Fruit fly (Drosophila melanogaster): Measurements from ENCODE around the gene Invadolysin.
A peak's percentile ranks its signal among the peaks of the same experiment; 100 is the strongest.

The Invadolysin gene

DNA sequence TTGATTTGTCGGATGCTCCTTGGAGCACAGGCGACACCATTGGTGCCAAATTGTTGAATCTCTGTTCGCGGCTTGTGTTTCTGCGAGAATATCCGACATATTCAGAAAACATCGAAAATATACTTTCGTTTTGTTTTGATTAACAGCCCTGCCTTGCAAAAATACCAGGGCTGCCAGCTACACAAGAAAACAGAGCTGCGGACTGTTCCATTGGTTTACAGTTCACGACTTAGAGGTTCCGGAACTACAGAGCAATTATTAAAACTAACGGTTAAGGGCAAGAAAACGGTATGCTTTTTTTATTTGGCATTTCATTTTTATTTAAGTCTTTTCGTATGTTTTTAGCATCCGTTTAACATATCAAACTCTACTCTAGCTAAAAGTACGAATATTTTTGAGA lies 16.7 kb downstream of the Invadolysin start, which contains the start of gene CG6254:
Gene CG6254, minus strand, starts transcription at position 169 of the 400 bp plus-strand sequence.
- peak; percentile 65 for TF ChIP-seq bab1 (GFP tag; optimal IDR thresholded peaks at IDR 0.05)
- no peak for TF ChIP-seq Mnt (GFP tag; optimal IDR thresholded peaks at IDR 0.05)
- peak; percentile 25 for TF ChIP-seq Crg-1 (GFP tag; optimal IDR thresholded peaks at IDR 0.05)
- peak; percentile 22 for TF ChIP-seq pad (GFP tag; optimal IDR thresholded peaks at IDR 0.05)
- peak; percentile 27 for TF ChIP-seq CG7045 (GFP tag; optimal IDR thresholded peaks at IDR 0.05)
- peak; percentile 62 for TF ChIP-seq toe (GFP tag; optimal IDR thresholded peaks at IDR 0.05)
- peak; percentile 38 for TF ChIP-seq CG33017 (tag; optimal IDR thresholded peaks at IDR 0.05)
- TF ChIP-seq ovo (GFP tag; optimal IDR thresholded peaks at IDR 0.05) = peak; percentile 88
- TF ChIP-seq CG5204 (GFP tag; optimal IDR thresholded peaks at IDR 0.05) = peak; percentile 20
- TF ChIP-seq CG7101 (tag; optimal IDR thresholded peaks at IDR 0.05) = peak; percentile 41
- no peak for TF ChIP-seq cnc (optimal IDR thresholded peaks at IDR 0.05)
- TF ChIP-seq CG14711 (tag; optimal IDR thresholded peaks at IDR 0.05) = peak; percentile 43
- no peak for TF ChIP-seq cic (GFP tag; optimal IDR thresholded peaks at IDR 0.05)
- TF ChIP-seq CG1620 (GFP tag; optimal IDR thresholded peaks at IDR 0.05) = peak; percentile 13
- no peak for TF ChIP-seq kay (GFP tag; ENCODE audit: borderline replicate concordance)

DNA sequence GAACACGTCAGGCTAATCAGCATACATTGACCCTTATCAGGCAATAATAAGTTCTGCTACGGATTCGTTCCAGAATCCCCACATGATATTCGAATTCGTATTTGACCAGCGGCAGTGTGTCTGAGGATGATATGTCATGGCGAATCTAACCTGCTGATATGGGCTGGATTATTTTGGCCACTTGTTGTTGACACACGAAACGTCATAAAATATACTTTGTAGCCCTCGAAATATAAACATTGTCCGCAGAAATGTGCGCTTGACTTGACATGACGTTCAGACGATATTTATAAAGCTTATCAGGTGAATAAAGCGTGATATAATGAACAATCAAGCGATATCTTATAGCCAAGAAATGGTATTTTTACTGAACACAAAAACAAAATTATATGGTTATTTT lies 21.9 kb downstream of the Invadolysin start:
- TF ChIP-seq CG7045 (GFP tag; optimal IDR thresholded peaks at IDR 0.05) (no peak), Hr96 (GFP tag; optimal IDR thresholded peaks at IDR 0.05) (peak; percentile 29), cnc (optimal IDR thresholded peaks at IDR 0.05) (no peak), cic (GFP tag; optimal IDR thresholded peaks at IDR 0.05) (peak; percentile 29), Mnt (GFP tag; optimal IDR thresholded peaks at IDR 0.05) (peak; percentile 43), bab1 (GFP tag; optimal IDR thresholded peaks at IDR 0.05) (no peak), CG7101 (tag; optimal IDR thresholded peaks at IDR 0.05) (peak; percentile 26), CG14711 (tag; optimal IDR thresholded peaks at IDR 0.05) (peak; percentile 16), Crg-1 (GFP tag; optimal IDR thresholded peaks at IDR 0.05) (no peak), CG11617 (GFP tag; optimal IDR thresholded peaks at IDR 0.05) (peak; percentile 35), CG5204 (GFP tag; optimal IDR thresholded peaks at IDR 0.05) (no peak), CG12768 (GFP tag; optimal IDR thresholded peaks at IDR 0.05) (peak; percentile 27), kay (GFP tag; ENCODE audit: borderline replicate concordance) (peak; percentile 77)

dm6 chr3R:10167280-10167679 lies 22.8 kb downstream of the Invadolysin start:
- no peak for TF ChIP-seq tj (GFP tag; optimal IDR thresholded peaks at IDR 0.05)
- TF ChIP-seq kay (GFP tag; ENCODE audit: borderline replicate concordance) = peak; percentile 86
- TF ChIP-seq CG11617 (GFP tag; optimal IDR thresholded peaks at IDR 0.05) = no peak
- no peak for TF ChIP-seq CG1620 (GFP tag; optimal IDR thresholded peaks at IDR 0.05)

DNA sequence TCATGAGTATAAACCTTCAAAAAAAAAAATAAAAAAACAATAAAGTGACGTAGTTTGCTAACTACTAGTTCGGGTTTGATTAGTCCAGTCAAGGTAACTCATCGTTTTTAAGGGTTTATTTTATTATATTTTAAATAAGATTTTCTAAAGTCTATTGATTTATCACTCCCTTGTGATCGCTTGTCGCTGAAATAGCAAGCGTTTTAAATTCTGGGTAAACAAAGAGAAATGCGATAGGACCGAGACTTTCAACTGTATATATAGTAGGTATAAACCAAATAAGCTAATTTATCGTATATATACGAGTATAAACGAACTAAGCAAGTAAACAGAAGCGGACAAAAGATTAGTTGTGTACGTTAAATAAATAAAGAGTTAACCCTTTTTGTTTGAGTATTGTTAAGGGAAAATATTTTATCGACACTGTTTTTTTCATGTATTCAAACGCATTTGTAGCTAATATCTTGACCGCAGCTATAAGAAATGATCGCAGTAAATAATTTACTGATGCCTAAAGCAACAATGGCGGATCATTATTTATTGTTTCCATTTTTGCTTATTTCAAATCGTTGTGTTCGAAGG lies 24.1 kb downstream of the Invadolysin start:
- TF ChIP-seq CG5204 (GFP tag; optimal IDR thresholded peaks at IDR 0.05) (peak; percentile 41), CG14711 (tag; optimal IDR thresholded peaks at IDR 0.05) (peak; percentile 72), CG1620 (GFP tag; optimal IDR thresholded peaks at IDR 0.05) (peak; percentile 68), ovo (GFP tag; optimal IDR thresholded peaks at IDR 0.05) (peak; percentile 78), cic (GFP tag; optimal IDR thresholded peaks at IDR 0.05) (peak; percentile 65), Crg-1 (GFP tag; optimal IDR thresholded peaks at IDR 0.05) (peak; percentile 92), toe (GFP tag; optimal IDR thresholded peaks at IDR 0.05) (peak; percentile 70), pad (GFP tag; optimal IDR thresholded peaks at IDR 0.05) (peak; percentile 66), CG7101 (tag; optimal IDR thresholded peaks at IDR 0.05) (peak; percentile 87), CG7045 (GFP tag; optimal IDR thresholded peaks at IDR 0.05) (peak; percentile 86), CG12768 (GFP tag; optimal IDR thresholded peaks at IDR 0.05) (peak; percentile 91), bab1 (GFP tag; optimal IDR thresholded peaks at IDR 0.05) (peak; percentile 52), CG11617 (GFP tag; optimal IDR thresholded peaks at IDR 0.05) (peak; percentile 70), CG33017 (tag; optimal IDR thresholded peaks at IDR 0.05) (peak; percentile 85), Mnt (GFP tag; optimal IDR thresholded peaks at IDR 0.05) (peak; percentile 16), cnc (optimal IDR thresholded peaks at IDR 0.05) (no peak), Clk (GFP tag; optimal IDR thresholded peaks at IDR 0.05) (peak; percentile 56), Hr96 (GFP tag; optimal IDR thresholded peaks at IDR 0.05) (peak; percentile 33), tj (GFP tag; optimal IDR thresholded peaks at IDR 0.05) (no peak), kay (GFP tag; ENCODE audit: borderline replicate concordance) (peak; percentile 95)

dm6 chr3R:10169124-10169766 lies 24.8 kb downstream of the Invadolysin start:
- TF ChIP-seq tj (GFP tag; optimal IDR thresholded peaks at IDR 0.05) (peak; percentile 66), kay (GFP tag; ENCODE audit: borderline replicate concordance) (peak; percentile 80), CG12768 (GFP tag; optimal IDR thresholded peaks at IDR 0.05) (no peak), cnc (optimal IDR thresholded peaks at IDR 0.05) (no peak), bab1 (GFP tag; optimal IDR thresholded peaks at IDR 0.05) (no peak)

DNA sequence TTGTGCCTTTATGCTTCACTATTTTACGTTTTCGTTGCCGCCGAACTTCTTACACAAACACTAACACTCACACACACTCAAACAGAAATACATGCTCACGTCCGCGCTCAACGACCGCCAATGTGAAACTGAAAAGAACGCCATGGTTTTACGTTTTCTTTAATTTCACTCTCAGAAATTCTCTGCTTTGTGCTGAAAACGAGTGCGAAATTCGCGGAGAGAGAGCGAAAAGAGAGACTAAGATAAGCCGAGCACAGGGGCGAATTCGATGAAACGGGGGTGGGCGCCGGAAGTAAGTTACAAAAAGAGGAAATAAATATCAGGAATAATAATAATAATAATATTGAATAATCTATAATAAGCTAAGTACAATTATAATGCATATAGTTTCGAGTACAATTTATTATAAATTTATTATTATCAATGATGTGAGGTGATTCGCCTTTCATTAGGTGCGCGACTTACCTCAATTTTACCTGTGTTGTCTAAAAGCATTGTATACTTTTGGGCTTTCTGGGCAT lies 25.9 kb downstream of the Invadolysin start, which contains the start of gene Best1:
Gene Best1, minus strand, starts transcription at position 132 of the 521 bp plus-strand sequence.
- TF ChIP-seq CG12768 (GFP tag; optimal IDR thresholded peaks at IDR 0.05) (peak; percentile 92), cic (GFP tag; optimal IDR thresholded peaks at IDR 0.05) (peak; percentile 64), CG33017 (tag; optimal IDR thresholded peaks at IDR 0.05) (peak; percentile 93), cnc (optimal IDR thresholded peaks at IDR 0.05) (no peak), CG11617 (GFP tag; optimal IDR thresholded peaks at IDR 0.05) (peak; percentile 94), CG5204 (GFP tag; optimal IDR thresholded peaks at IDR 0.05) (peak; percentile 65), Clk (GFP tag; optimal IDR thresholded peaks at IDR 0.05) (peak; percentile 69), tj (GFP tag; optimal IDR thresholded peaks at IDR 0.05) (peak; percentile 62), CG1620 (GFP tag; optimal IDR thresholded peaks at IDR 0.05) (peak; percentile 63), Crg-1 (GFP tag; optimal IDR thresholded peaks at IDR 0.05) (peak; percentile 67), kay (GFP tag; ENCODE audit: borderline replicate concordance) (no peak), CG14711 (tag; optimal IDR thresholded peaks at IDR 0.05) (peak; percentile 90), ovo (GFP tag; optimal IDR thresholded peaks at IDR 0.05) (peak; percentile 76), pad (GFP tag; optimal IDR thresholded peaks at IDR 0.05) (peak; percentile 83), Mnt (GFP tag; optimal IDR thresholded peaks at IDR 0.05) (peak; percentile 87), toe (GFP tag; optimal IDR thresholded peaks at IDR 0.05) (peak; percentile 53), CG7045 (GFP tag; optimal IDR thresholded peaks at IDR 0.05) (peak; percentile 87), bab1 (GFP tag; optimal IDR thresholded peaks at IDR 0.05) (peak; percentile 96), CG7101 (tag; optimal IDR thresholded peaks at IDR 0.05) (peak; percentile 96), Hr96 (GFP tag; optimal IDR thresholded peaks at IDR 0.05) (peak; percentile 68)
